Worm (Caenorhabditis elegans) whole organism, late embryonic: ENCODE results near the gene snx-6.
A peak's percentile ranks its signal among the peaks of the same experiment; 100 is the strongest.

Experiments
- C38D4.7 ChIP-seq: fragments of 200-800 bp; sonication (Bioruptor generic); optimal IDR thresholded peaks from 2 replicates; lab custom pipeline; 2018; ENCODE audit warnings: mild to moderate bottlenecking, missing genetic modification characterization, moderate library complexity, missing compliant biosample characterization
- F13H6.1 ChIP-seq: sonication (generic microtip); optimal IDR thresholded peaks from 2 replicates; lab custom pipeline; 2016; ENCODE audit warnings: missing genetic modification characterization, missing compliant biosample characterization
- K02D7.2 ChIP-seq: sonication (generic microtip); optimal IDR thresholded peaks from 2 replicates; lab custom pipeline; 2017; ENCODE audit warnings: mild to moderate bottlenecking, missing genetic modification characterization, missing compliant biosample characterization
- K09A11.1 ChIP-seq: sonication (generic microtip); optimal IDR thresholded peaks from 2 replicates; lab custom pipeline; 2017; ENCODE audit warnings: antibody characterized with exemption, mild to moderate bottlenecking, missing genetic modification characterization, missing compliant biosample characterization; ENCODE audit not compliant: insufficient read depth
- Y22D7AL.16 ChIP-seq: sonication (generic microtip); optimal IDR thresholded peaks from 2 replicates; lab custom pipeline; 2016; ENCODE audit warnings: missing genetic modification characterization, missing compliant biosample characterization
- ceh-19 ChIP-seq: fragments of 200-800 bp; sonication (Bioruptor generic); optimal IDR thresholded peaks from 2 replicates; lab custom pipeline; 2018; ENCODE audit warnings: mild to moderate bottlenecking, missing genetic modification characterization, missing compliant biosample characterization
- ceh-2 ChIP-seq: sonication (generic microtip); optimal IDR thresholded peaks from 2 replicates; lab custom pipeline; 2016; ENCODE audit warnings: missing genotype, missing genetic modification characterization, missing compliant biosample characterization
- ceh-24 ChIP-seq: sonication (generic microtip); optimal IDR thresholded peaks from 2 replicates; lab custom pipeline; 2016; ENCODE audit warnings: mild to moderate bottlenecking, missing genetic modification characterization, missing compliant biosample characterization
- ceh-45 ChIP-seq: fragments of 200-800 bp; sonication (Bioruptor generic); IDR thresholded peaks from 2 replicates; pipeline ENCODE4 v1.3.6; 2022; ENCODE audit warnings: missing genetic modification reagents, missing genetic modification characterization, missing compliant biosample characterization
- ceh-48 ChIP-seq: sonication (generic microtip); optimal IDR thresholded peaks from 2 replicates; lab custom pipeline; 2016; ENCODE audit warnings: missing genetic modification characterization, inconsistent platforms, missing compliant biosample characterization
- ceh-6 ChIP-seq: fragments of 200-800 bp; sonication (Bioruptor generic); optimal IDR thresholded peaks from 2 replicates; lab custom pipeline; 2018; ENCODE audit warnings: mild to moderate bottlenecking, missing genetic modification characterization, missing compliant biosample characterization
- elt-2 ChIP-seq: sonication (generic microtip); optimal IDR thresholded peaks from 2 replicates; lab custom pipeline; 2016; ENCODE audit warnings: missing genetic modification reagents, missing genetic modification characterization, missing compliant biosample characterization
- ets-4 ChIP-seq: sonication (generic microtip); optimal IDR thresholded peaks from 2 replicates; lab custom pipeline; 2016; ENCODE audit warnings: missing genetic modification characterization, missing compliant biosample characterization
- eyg-1 ChIP-seq: sonication (generic microtip); optimal IDR thresholded peaks from 2 replicates; lab custom pipeline; 2016; ENCODE audit warnings: missing genotype, missing genetic modification characterization, missing compliant biosample characterization
- fax-1 ChIP-seq: sonication (generic microtip); optimal IDR thresholded peaks from 2 replicates; lab custom pipeline; 2016; ENCODE audit warnings: missing genotype, missing genetic modification characterization, missing compliant biosample characterization
- fkh-6 ChIP-seq: sonication (generic microtip); optimal IDR thresholded peaks from 2 replicates; lab custom pipeline; 2016; ENCODE audit warnings: missing genetic modification characterization, missing compliant biosample characterization
- hlh-6 ChIP-seq: sonication (generic microtip); optimal IDR thresholded peaks from 2 replicates; lab custom pipeline; 2016; ENCODE audit warnings: missing genotype, missing genetic modification characterization, missing compliant biosample characterization
- hlh-8 ChIP-seq: sonication (generic microtip); optimal IDR thresholded peaks from 2 replicates; lab custom pipeline; 2016; ENCODE audit warnings: missing genotype, missing genetic modification characterization, missing compliant biosample characterization
- lim-6 ChIP-seq: sonication (generic microtip); optimal IDR thresholded peaks from 2 replicates; lab custom pipeline; 2016; ENCODE audit warnings: missing genetic modification characterization, missing compliant biosample characterization
- lin-11 ChIP-seq: fragments of 200-800 bp; sonication (Bioruptor generic); optimal IDR thresholded peaks from 2 replicates; lab custom pipeline; 2018; ENCODE audit warnings: mild to moderate bottlenecking, missing genetic modification characterization, missing compliant biosample characterization
- madf-2 ChIP-seq: sonication (generic microtip); optimal IDR thresholded peaks from 2 replicates; lab custom pipeline; 2017; ENCODE audit warnings: missing genetic modification characterization, missing compliant biosample characterization
- mec-3 ChIP-seq: sonication (generic microtip); optimal IDR thresholded peaks from 2 replicates; lab custom pipeline; 2016; ENCODE audit warnings: borderline replicate concordance, missing genetic modification characterization, missing compliant biosample characterization
- npax-4 ChIP-seq: sonication (generic microtip); optimal IDR thresholded peaks from 2 replicates; lab custom pipeline; 2016; ENCODE audit warnings: missing genetic modification characterization, missing compliant biosample characterization
- pag-3 ChIP-seq: sonication (generic microtip); optimal IDR thresholded peaks from 2 replicates; lab custom pipeline; 2016; ENCODE audit warnings: missing compliant biosample characterization, missing genetic modification characterization, borderline replicate concordance
- pax-1 ChIP-seq: fragments of 150-350 bp; optimal IDR thresholded peaks from 2 replicates; lab custom pipeline; 2014; ENCODE audit warnings: missing biosample characterization, missing genetic modification characterization
- pha-2 ChIP-seq: sonication (generic microtip); optimal IDR thresholded peaks from 2 replicates; lab custom pipeline; 2017; ENCODE audit warnings: mild to moderate bottlenecking, missing genetic modification characterization, missing compliant biosample characterization
- pha-4 ChIP-seq: fragments of 150-350 bp; optimal IDR thresholded peaks from 2 replicates; lab custom pipeline; 2018; ENCODE audit warnings: missing biosample characterization, missing genetic modification reagents, missing genetic modification characterization
- ref-2 ChIP-seq: sonication (generic microtip); optimal IDR thresholded peaks from 2 replicates; lab custom pipeline; 2016; ENCODE audit warnings: missing genetic modification characterization, missing compliant biosample characterization
- syd-9 ChIP-seq: sonication (generic microtip); optimal IDR thresholded peaks from 2 replicates; lab custom pipeline; 2016; ENCODE audit warnings: mild to moderate bottlenecking, missing genetic modification characterization, moderate library complexity, missing compliant biosample characterization
- tbx-2 ChIP-seq: sonication (generic microtip); optimal IDR thresholded peaks from 2 replicates; lab custom pipeline; 2016; ENCODE audit warnings: missing genetic modification characterization, missing compliant biosample characterization
- tbx-7 ChIP-seq: sonication (generic microtip); optimal IDR thresholded peaks from 2 replicates; lab custom pipeline; 2016; ENCODE audit warnings: missing genotype, missing genetic modification characterization, missing compliant biosample characterization
- ttx-3 ChIP-seq: sonication (generic microtip); optimal IDR thresholded peaks from 2 replicates; lab custom pipeline; 2016; ENCODE audit warnings: missing genetic modification reagents, missing genetic modification characterization, missing compliant biosample characterization
- unc-3 ChIP-seq, 2 experiments: fragments of 200-800 bp in 1 of 2; sonication (Bioruptor generic) in 1 of 2; sonication (generic microtip) in 1 of 2; conservative IDR thresholded peaks in 1 of 2; optimal IDR thresholded peaks in 1 of 2; 2 replicates each; pipeline versions ENCODE4 v1.3.6 to Lab custom; 2016 to 2022; ENCODE audit warnings: missing compliant biosample characterization in 2 of 2, missing genetic modification characterization in 2 of 2, missing genetic modification reagents in 1 of 2
- unc-42 ChIP-seq: sonication (generic microtip); optimal IDR thresholded peaks from 2 replicates; lab custom pipeline; 2016; ENCODE audit warnings: missing genotype, missing genetic modification characterization, missing compliant biosample characterization
- unc-55 ChIP-seq: sonication (generic microtip); optimal IDR thresholded peaks from 2 replicates; lab custom pipeline; 2017; ENCODE audit warnings: missing biosample characterization, missing genetic modification reagents, missing genetic modification characterization
- unc-86 ChIP-seq: sonication (generic microtip); optimal IDR thresholded peaks from 2 replicates; lab custom pipeline; 2016; ENCODE audit warnings: missing genetic modification characterization, missing compliant biosample characterization
- ztf-16 ChIP-seq: sonication (generic microtip); optimal IDR thresholded peaks from 2 replicates; lab custom pipeline; 2017; ENCODE audit warnings: missing genetic modification characterization, missing compliant biosample characterization

The snx-6 gene

DNA sequence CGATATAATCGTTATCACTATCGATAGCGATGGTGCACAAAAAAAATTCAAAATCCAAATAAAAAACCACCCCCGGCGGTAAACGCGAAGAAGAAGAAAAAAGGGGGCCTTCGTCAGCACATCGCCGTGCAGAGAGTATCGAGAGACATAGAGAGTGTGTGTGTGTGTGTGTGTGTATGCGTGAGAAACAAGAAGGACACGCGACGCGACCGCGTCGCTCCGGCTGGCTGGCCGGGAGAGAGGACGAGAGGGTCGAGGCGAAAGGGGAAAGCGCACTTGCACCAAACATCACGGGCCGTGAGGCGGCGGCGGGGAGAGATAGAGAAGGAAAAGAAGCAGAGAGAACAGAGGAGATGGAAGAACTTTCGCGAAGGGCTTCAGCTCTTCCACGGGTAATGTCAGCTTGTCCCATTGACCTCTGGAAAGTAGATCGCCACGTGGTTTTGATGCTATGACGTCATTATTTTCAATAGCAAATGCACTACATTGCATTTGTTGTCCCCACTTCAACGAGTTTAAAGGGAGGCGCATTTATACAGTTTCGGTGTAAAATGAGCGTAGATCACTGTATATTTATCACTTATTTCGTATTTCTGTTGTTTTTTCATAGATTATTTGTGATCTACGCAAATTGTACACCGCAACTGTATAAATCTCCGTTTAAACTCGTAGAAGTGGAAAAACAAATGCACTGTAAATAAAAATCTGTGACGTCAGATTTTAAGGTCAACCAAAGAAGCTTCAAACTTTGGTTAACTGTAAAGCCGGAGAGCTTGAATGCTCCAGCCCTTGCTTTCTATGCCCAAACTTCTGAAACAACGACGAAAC lies 28.5 kb downstream of the snx-6 start, which contains the start of gene Y59A8B.24 (continued):
- TF ChIP-seq pha-2 (tag; lab: Kevin White, UChicago): peak; percentile 39
- peak; percentile 18 for TF ChIP-seq madf-2 (tag; lab: Kevin White, UChicago)
- TF ChIP-seq ceh-19 (GFP tag; lab: Kevin White, UChicago): peak; percentile 55
- no peak for TF ChIP-seq unc-3 (GFP tag; conservative IDR thresholded peaks at IDR 0.05; lab: Robert Waterston, UW)
- no peak for TF ChIP-seq unc-3 (tag; optimal IDR thresholded peaks at IDR 0.05; lab: Kevin White, UChicago)
- peak; percentile 91 for TF ChIP-seq ceh-2 (tag; lab: Kevin White, UChicago)
- TF ChIP-seq ceh-45 (GFP tag; lab: Robert Waterston, UW): no peak
- TF ChIP-seq pag-3: peak; percentile 74
- TF ChIP-seq ets-4 (tag; lab: Kevin White, UChicago): peak; percentile 90
- no peak for TF ChIP-seq npax-4 (tag; lab: Kevin White, UChicago)
- TF ChIP-seq F13H6.1 (tag; lab: Kevin White, UChicago): peak; percentile 78
- peak; percentile 75 for TF ChIP-seq unc-42 (tag; lab: Kevin White, UChicago)
- TF ChIP-seq ceh-24 (tag; lab: Kevin White, UChicago): no peak
- peak; percentile 82 for TF ChIP-seq mec-3
- TF ChIP-seq fkh-6 (tag; lab: Kevin White, UChicago): peak; percentile 53
- TF ChIP-seq tbx-7 (tag; lab: Kevin White, UChicago): peak; percentile 73
- TF ChIP-seq unc-55: peak; percentile 80
- TF ChIP-seq syd-9 (tag; lab: Kevin White, UChicago): peak; percentile 62
- TF ChIP-seq pha-4 (tag; lab: Kevin White, UChicago): no peak
- TF ChIP-seq ceh-48 (tag; lab: Kevin White, UChicago): peak; percentile 21
- no peak for TF ChIP-seq K02D7.2
- TF ChIP-seq ceh-6: no peak
- peak; percentile 48 for TF ChIP-seq elt-2 (tag; lab: Kevin White, UChicago)
- TF ChIP-seq K09A11.1: peak; percentile 64
- no peak for TF ChIP-seq Y22D7AL.16
- TF ChIP-seq pax-1 (tag; lab: Kevin White, UChicago): no peak
- no peak for TF ChIP-seq unc-86 (tag; lab: Kevin White, UChicago)
- TF ChIP-seq C38D4.7 (GFP tag; lab: Kevin White, UChicago): peak; percentile 9

DNA sequence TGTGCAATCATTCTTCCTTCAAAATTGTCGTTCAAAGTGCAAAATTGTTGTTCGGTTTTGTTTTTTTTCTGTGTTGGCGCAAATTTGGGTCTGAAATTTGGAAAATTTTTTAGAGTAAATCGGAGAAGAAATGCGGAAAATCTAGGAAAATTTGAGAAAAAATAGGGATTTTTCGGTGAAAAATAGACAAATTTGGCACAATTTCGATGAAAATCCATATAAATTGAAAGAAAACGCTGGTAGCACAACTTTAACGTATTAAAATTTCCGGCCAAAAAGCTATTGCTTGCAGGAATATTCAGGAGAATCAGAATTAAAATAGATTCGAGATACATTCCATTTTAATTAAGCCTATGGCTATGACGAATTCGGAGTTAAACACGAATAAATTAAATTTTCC lies 30.8 kb downstream of the snx-6 start, which contains the start of gene dpy-21:
TSS of gene dpy-21 (minus strand) at position 101 of the 400 bp plus-strand sequence.
- no peak for TF ChIP-seq hlh-6 (tag; lab: Kevin White, UChicago)
- no peak for TF ChIP-seq lin-11 (tag; lab: Kevin White, UChicago)
- no peak for TF ChIP-seq hlh-8 (tag; lab: Kevin White, UChicago)
- TF ChIP-seq mec-3: no peak
- no peak for TF ChIP-seq ets-4 (tag; lab: Kevin White, UChicago)
- no peak for TF ChIP-seq ttx-3 (tag; lab: Kevin White, UChicago)
- no peak for TF ChIP-seq lim-6 (tag; lab: Kevin White, UChicago)
- no peak for TF ChIP-seq ref-2 (tag; lab: Kevin White, UChicago)
- TF ChIP-seq elt-2 (tag; lab: Kevin White, UChicago): no peak
- no peak for TF ChIP-seq ztf-16 (tag; lab: Kevin White, UChicago)
- no peak for TF ChIP-seq fax-1 (tag; lab: Kevin White, UChicago)
- TF ChIP-seq ceh-19 (GFP tag; lab: Kevin White, UChicago): no peak
- TF ChIP-seq eyg-1 (tag; lab: Kevin White, UChicago): no peak
- TF ChIP-seq tbx-2 (tag; lab: Kevin White, UChicago): no peak
- TF ChIP-seq unc-42 (tag; lab: Kevin White, UChicago): no peak
- no peak for TF ChIP-seq unc-3 (GFP tag; conservative IDR thresholded peaks at IDR 0.05; lab: Robert Waterston, UW)
- no peak for TF ChIP-seq unc-3 (tag; optimal IDR thresholded peaks at IDR 0.05; lab: Kevin White, UChicago)
